Fruit fly (Drosophila melanogaster) whole organism, wandering third instar larva: ENCODE data around the gene CG34134.

Experiments
- CG9705 ChIP-seq: fragments of 200-800 bp; sonication (Bioruptor generic); optimal IDR thresholded peaks from 2 replicates; lab custom pipeline; 2018; ENCODE audit warnings: missing biosample characterization, mild to moderate bottlenecking, missing genetic modification characterization
- Dfd ChIP-seq: fragments of >200 bp; optimal IDR thresholded peaks from 2 replicates; lab custom pipeline; 2017; ENCODE audit warnings: missing biosample characterization, missing genetic modification characterization
- Mio ChIP-seq: sonication (Bioruptor generic); optimal IDR thresholded peaks from 2 replicates; lab custom pipeline; 2016; ENCODE audit warnings: missing biosample characterization, missing genetic modification characterization
- Rel ChIP-seq, 2 experiments: fragments of 200-800 bp; sonication (Bioruptor generic) in 1 of 2; optimal IDR thresholded peaks; 2 replicates in 1 of 2; 3 replicates in 1 of 2; lab custom pipeline; 2016 to 2019; ENCODE audit warnings: mild to moderate bottlenecking in 2 of 2, missing biosample characterization in 2 of 2, missing genetic modification characterization in 2 of 2, moderate library complexity in 1 of 2
- br ChIP-seq: fragments of 200-800 bp; sonication (Bioruptor generic); optimal IDR thresholded peaks from 2 replicates; lab custom pipeline; 2016; ENCODE audit warnings: missing biosample characterization, missing genetic modification characterization
- dsf ChIP-seq: sonication (Bioruptor generic); optimal IDR thresholded peaks from 2 replicates; lab custom pipeline; 2016; ENCODE audit warnings: missing biosample characterization, missing genetic modification characterization, borderline replicate concordance
- foxo ChIP-seq, 2 experiments: fragments of 200-800 bp; sonication (Bioruptor generic); optimal IDR thresholded peaks; 2 replicates in 1 of 2; 3 replicates in 1 of 2; lab custom pipeline; 2016 to 2017; ENCODE audit warnings: missing biosample characterization in 2 of 2, missing genetic modification characterization in 2 of 2
- psq ChIP-seq: fragments of 200-800 bp; sonication (Bioruptor generic); optimal IDR thresholded peaks from 3 replicates; lab custom pipeline; 2017; ENCODE audit warnings: missing biosample characterization, mild to moderate bottlenecking, missing genetic modification characterization, moderate library complexity

- TF ChIP-seq Rel (GFP tag; optimal IDR thresholded peaks at IDR 0.05; lab: Kevin White, UChicago) (no peak), Rel (tag; optimal IDR thresholded peaks at IDR 0.05; lab: Kevin White, UChicago) (no peak), br (GFP tag; lab: Kevin White, UChicago) (no peak), psq (no peak), Mio (no peak), foxo (GFP tag; optimal IDR thresholded peaks at IDR 0.05; lab: Kevin White, UChicago) (no peak), dsf (no peak), CG9705 (GFP tag; lab: Kevin White, UChicago) (no peak), Dfd (no peak)
Measured at dm6 chr2L:8145067-8145808, 45.3 kb downstream of the CG34134 start, which contains the start of the genes CG42763 and CG43394.
